Fruit fly (Drosophila melanogaster) Kc167 (cell line): ENCODE results near the gene CG43052.

Source experiments
- Sin3A ChIP-seq: fragments of >200 bp; optimal IDR thresholded peaks from 2 replicates; lab custom pipeline; 2018; ENCODE audit warnings: missing external identifiers
- h ChIP-seq: fragments of >200 bp; optimal IDR thresholded peaks from 3 replicates; lab custom pipeline; 2018; ENCODE audit warnings: missing external identifiers
- psq ChIP-seq: fragments of >200 bp; optimal IDR thresholded peaks from 2 replicates; lab custom pipeline; 2017; ENCODE audit warnings: missing external identifiers
- ttk ChIP-seq: sonication (Bioruptor generic); optimal IDR thresholded peaks from 2 replicates; lab custom pipeline; 2017; ENCODE audit warnings: missing external identifiers

DNA sequence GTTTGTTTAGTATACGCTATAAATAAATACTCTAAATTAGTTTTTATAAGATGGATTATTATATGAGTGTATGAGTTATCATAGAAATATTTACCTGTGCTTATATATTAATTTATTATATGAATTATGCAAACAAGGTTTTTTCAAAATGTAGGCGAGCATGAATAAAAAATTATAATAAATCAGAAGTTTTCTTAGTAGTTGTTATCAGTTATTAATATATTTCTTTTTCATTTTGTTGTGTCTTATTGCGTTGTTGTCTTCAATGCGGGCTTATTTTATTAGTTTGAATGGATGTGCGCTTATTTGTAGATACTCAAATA lies 3.9 kb downstream of the CG43052 start:
- TF ChIP-seq psq (lab: Kevin White, UChicago): no peak
- no peak for TF ChIP-seq ttk (lab: Kevin White, UChicago)
- TF ChIP-seq h (lab: Kevin White, UChicago): no peak
- no peak for TF ChIP-seq Sin3A
